Worm (Caenorhabditis elegans) whole organism, mixed stage, embryonic: ENCODE results near the gene rei-1.

Experiments
- unc-62 ChIP-seq: fragments of 150-350 bp; optimal IDR thresholded peaks from 2 replicates; lab custom pipeline; 2014; ENCODE audit warnings: missing biosample characterization, missing genetic modification reagents, missing genetic modification characterization
- ztf-11 ChIP-seq: fragments of 150-350 bp; optimal IDR thresholded peaks from 2 replicates; lab custom pipeline; 2014; ENCODE audit warnings: missing biosample characterization, missing genetic modification characterization

DNA sequence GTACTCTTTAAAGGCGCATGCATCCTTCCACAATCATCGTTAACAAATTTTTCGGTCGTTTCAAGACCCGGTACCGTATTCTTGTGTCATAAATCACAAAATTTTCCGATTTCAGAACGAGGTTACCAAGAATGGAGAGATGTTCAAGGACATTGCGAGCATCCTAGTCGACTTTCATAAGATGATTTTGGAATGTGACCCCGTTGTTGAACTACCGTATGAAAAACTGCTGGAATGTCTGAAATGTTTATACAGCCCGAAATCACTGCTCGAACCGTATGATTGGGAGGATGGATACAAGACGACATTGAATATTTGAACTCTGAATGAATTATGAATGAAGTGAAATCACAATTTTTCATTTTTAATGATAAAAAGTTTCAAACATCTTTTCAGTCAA lies 5.0 kb downstream of the rei-1 start:
- TF ChIP-seq unc-62 (GFP tag; lab: Kevin White, UChicago) (no peak), ztf-11 (tag; lab: Kevin White, UChicago) (no peak)
